Worm (Caenorhabditis elegans): Measurements from ENCODE around the gene F19B10.13.

Gene F19B10.13

ce11 chrII:3699591-3699990, 37.5 kb downstream of the F19B10.13 start, which contains the start of gene srx-104:
Gene srx-104 (minus strand): TSS chrII:3699691.
- no peak for TF ChIP-seq dao-5 (tag; optimal IDR thresholded peaks at IDR 0.05)
- no peak for TF ChIP-seq him-1 (tag; optimal IDR thresholded peaks at IDR 0.05)
- TF ChIP-seq W03F9.2 (tag; optimal IDR thresholded peaks at IDR 0.05), result no peak

- TF ChIP-seq him-1 (tag; optimal IDR thresholded peaks at IDR 0.05) (no peak), W03F9.2 (tag; optimal IDR thresholded peaks at IDR 0.05) (no peak), dao-5 (tag; optimal IDR thresholded peaks at IDR 0.05) (no peak)
Observed at ce11 chrII:3701305-3701704, 39.2 kb downstream of the F19B10.13 start, which contains the start of gene srx-105. Gene srx-105 (minus strand): TSS chrII:3701405.

DNA sequence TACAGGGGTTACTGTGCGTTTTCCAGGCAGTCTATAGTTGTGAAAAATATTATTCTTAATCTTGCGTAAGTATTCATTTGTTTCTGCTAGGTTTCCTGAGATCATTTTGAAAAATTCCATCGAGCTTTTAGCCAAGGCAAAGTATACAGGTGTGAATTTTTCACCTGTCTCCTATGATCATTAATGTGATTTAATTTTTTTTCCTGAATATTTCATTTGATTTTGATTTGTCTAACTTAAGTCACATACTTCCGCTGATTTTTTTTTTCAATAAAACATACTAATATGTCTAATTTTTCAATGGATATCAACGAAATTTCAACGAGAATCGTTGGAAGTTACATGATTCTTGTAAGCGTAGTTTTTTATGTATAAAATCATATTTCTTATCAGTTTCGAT, 43.2 kb downstream of the F19B10.13 start, which contains the start of gene srx-108:
Gene srx-108, plus strand, starts transcription at position 301 of the 400 bp plus-strand sequence.
- TF ChIP-seq W03F9.2 (tag; optimal IDR thresholded peaks at IDR 0.05) (no peak), dao-5 (tag; optimal IDR thresholded peaks at IDR 0.05) (no peak), him-1 (tag; optimal IDR thresholded peaks at IDR 0.05) (no peak)

ce11 chrII:3709255-3709654, 47.2 kb downstream of the F19B10.13 start, which contains the start of gene srx-110:
Gene srx-110 (plus strand): TSS chrII:3709555.
- TF ChIP-seq dao-5 (tag; optimal IDR thresholded peaks at IDR 0.05), result no peak
- TF ChIP-seq W03F9.2 (tag; optimal IDR thresholded peaks at IDR 0.05), result no peak
- no peak for TF ChIP-seq him-1 (tag; optimal IDR thresholded peaks at IDR 0.05)

ce11 chrII:3711047-3711446, 49.0 kb downstream of the F19B10.13 start, which contains the start of gene fbxc-53:
Gene fbxc-53 (plus strand): TSS chrII:3711291.
- TF ChIP-seq dao-5 (tag; optimal IDR thresholded peaks at IDR 0.05), result no peak

Measured in whole organism, L4/young adult.